Worm (Caenorhabditis elegans) whole organism, L1 larva: ENCODE measurements around the gene mrck-1.

ENCODE experiments used
- elt-2 ChIP-seq: sonication (generic microtip); optimal IDR thresholded peaks from 2 replicates; lab custom pipeline; 2016; ENCODE audit warnings: missing genetic modification characterization, mild to moderate bottlenecking, inconsistent platforms, missing compliant biosample characterization, missing genetic modification reagents
- hlh-4 ChIP-seq: sonication (generic microtip); optimal IDR thresholded peaks from 2 replicates; lab custom pipeline; 2016; ENCODE audit warnings: mild to moderate bottlenecking, missing genetic modification characterization, missing compliant biosample characterization
- nhr-237 ChIP-seq: fragments of 150-350 bp; optimal IDR thresholded peaks from 2 replicates; lab custom pipeline; 2014; ENCODE audit warnings: missing biosample characterization, missing genetic modification characterization
- nhr-28 ChIP-seq: fragments of 150-350 bp; optimal IDR thresholded peaks from 2 replicates; lab custom pipeline; 2014; ENCODE audit warnings: missing biosample characterization, missing genetic modification characterization
- pag-3 ChIP-seq: sonication (generic microtip); optimal IDR thresholded peaks from 2 replicates; lab custom pipeline; 2017; ENCODE audit warnings: missing genetic modification characterization, mild to moderate bottlenecking, missing compliant biosample characterization, antibody characterized with exemption, borderline replicate concordance; ENCODE audit not compliant: insufficient read depth
- pqm-1 ChIP-seq: sonication (generic microtip); optimal IDR thresholded peaks from 3 replicates; lab custom pipeline; 2017; ENCODE audit warnings: missing biosample characterization, missing genetic modification characterization
- zip-4 ChIP-seq: fragments of 200-800 bp; sonication (Bioruptor generic); optimal IDR thresholded peaks from 2 replicates; lab custom pipeline; 2018; ENCODE audit warnings: mild to moderate bottlenecking, missing genetic modification characterization, moderate library complexity, missing compliant biosample characterization

ce11 chrV:6217142-6217541, 49.9 kb downstream of the mrck-1 start:
- no peak for TF ChIP-seq nhr-28 (tag; lab: Kevin White, UChicago)
- TF ChIP-seq zip-4 (GFP tag; lab: Kevin White, UChicago): no peak
- TF ChIP-seq pqm-1 (tag; lab: Kevin White, UChicago): no peak
- no peak for TF ChIP-seq hlh-4 (tag; lab: Kevin White, UChicago)
- TF ChIP-seq pag-3 (tag; lab: Kevin White, UChicago): no peak
- TF ChIP-seq elt-2 (tag; lab: Kevin White, UChicago): no peak
- no peak for TF ChIP-seq nhr-237 (tag; lab: Kevin White, UChicago)
